Worm (Caenorhabditis elegans) whole organism, L4/young adult: Measurements from ENCODE around the gene frm-3.

ENCODE experiments used
- dao-5 ChIP-seq: sonication (generic microtip); optimal IDR thresholded peaks from 2 replicates; lab custom pipeline; 2016; ENCODE audit warnings: missing genotype, missing genetic modification characterization, moderate library complexity, missing compliant biosample characterization
- him-1 ChIP-seq: sonication (generic microtip); optimal IDR thresholded peaks from 2 replicates; lab custom pipeline; 2016; ENCODE audit warnings: missing genotype, missing genetic modification reagents, missing genetic modification characterization, missing compliant biosample characterization

DNA sequence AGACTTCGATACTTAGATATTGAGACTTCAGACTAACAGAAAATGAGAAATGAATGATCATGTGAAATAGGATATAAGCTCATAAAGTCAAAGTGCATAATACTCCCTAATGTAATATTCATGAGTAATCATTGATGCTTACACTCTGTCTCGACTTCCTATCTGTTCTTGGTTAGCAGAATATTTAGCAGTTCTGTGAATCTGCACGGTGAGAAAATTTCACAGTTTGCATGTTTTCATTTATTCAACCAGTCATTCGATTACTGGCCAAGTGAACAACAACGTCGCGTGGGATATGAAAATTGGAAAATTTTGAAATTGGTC, 35.2 kb downstream of the frm-3 start:
- TF ChIP-seq him-1 (tag; lab: Kevin White, UChicago) (no peak), dao-5 (tag; lab: Kevin White, UChicago) (no peak)
